Fruit fly (Drosophila melanogaster): ENCODE measurements around the gene FoxK.

Gene FoxK

DNA sequence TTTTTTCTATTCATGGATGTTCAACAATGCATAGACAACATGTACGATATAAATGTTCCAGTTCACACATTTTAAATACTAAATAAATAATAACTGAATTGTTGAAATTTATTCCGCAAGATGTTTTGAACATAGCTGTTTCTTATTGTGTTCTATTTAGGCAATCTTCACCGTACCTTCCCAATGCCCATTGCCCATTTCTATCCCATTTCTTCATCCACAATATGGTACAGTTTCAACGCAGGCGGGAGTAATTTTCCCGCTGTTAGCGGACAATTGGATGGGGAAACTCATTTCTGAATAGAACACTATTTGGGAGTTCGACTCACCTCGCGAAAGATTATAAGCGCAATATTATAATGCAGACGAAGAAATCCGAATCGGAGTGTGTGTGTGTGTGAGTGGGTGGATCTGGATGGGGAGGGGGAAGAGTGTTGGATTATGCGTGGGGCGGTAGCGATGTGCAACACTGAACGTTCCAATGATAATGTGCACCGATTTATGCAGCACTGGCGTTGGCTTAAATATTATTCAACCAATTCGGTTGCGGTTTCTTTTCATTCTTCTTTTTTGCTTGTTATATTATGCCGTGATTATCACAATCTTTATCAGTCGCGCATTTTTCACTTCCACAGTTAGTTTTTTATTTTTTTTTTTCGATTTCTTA is 28.5 kb downstream of the FoxK start (continued):
- TF ChIP-seq sim (GFP tag; IDR thresholded peaks at IDR 0.05) (no peak), fd102C (GFP tag; optimal IDR thresholded peaks at IDR 0.05) (no peak), dimm (GFP tag; IDR thresholded peaks at IDR 0.05) (no peak), Abd-B (GFP tag; optimal IDR thresholded peaks at IDR 0.05) (peak; percentile 28), Nf-YA (GFP tag; IDR thresholded peaks at IDR 0.05) (no peak), fu2 (GFP tag; optimal IDR thresholded peaks at IDR 0.05) (peak; percentile 34), E2f1 (GFP tag; IDR thresholded peaks at IDR 0.05) (no peak), grau (tag; optimal IDR thresholded peaks at IDR 0.05) (peak; percentile 79), CG2116 (GFP tag; optimal IDR thresholded peaks at IDR 0.05) (peak; percentile 6), insv (GFP tag; optimal IDR thresholded peaks at IDR 0.05) (peak in 1 of 2 experiments; percentile 33), ind (GFP tag; optimal IDR thresholded peaks at IDR 0.05) (peak; percentile 44), trh (GFP tag; optimal IDR thresholded peaks at IDR 0.05) (no peak), otp (GFP tag; IDR thresholded peaks at IDR 0.05) (no peak; the same call in 2 of the 3 replicates), Vsx1 (GFP tag; optimal IDR thresholded peaks at IDR 0.05) (peak; percentile 47), ttk (GFP tag; IDR thresholded peaks at IDR 0.05) (no peak), CG18476 (GFP tag; optimal IDR thresholded peaks at IDR 0.05) (no peak), HmgD (GFP tag; optimal IDR thresholded peaks at IDR 0.05) (no peak), gsb-n (tag; optimal IDR thresholded peaks at IDR 0.05) (peak; percentile 19), CG34224 (GFP tag; IDR thresholded peaks at IDR 0.05; ENCODE audit: partially characterized antibody) (no peak), en (GFP tag; optimal IDR thresholded peaks at IDR 0.05) (peak; percentile 14), CG17612 (GFP tag; IDR thresholded peaks at IDR 0.05) (no peak), CG14014 (GFP tag; IDR thresholded peaks at IDR 0.05) (0 out of 2 replicates have a peak, but pooled peaks have one; percentile 8), btn (GFP tag; optimal IDR thresholded peaks at IDR 0.05) (peak; percentile 45), CG9609 (GFP tag; optimal IDR thresholded peaks at IDR 0.05) (peak; percentile 22), CG12942 (GFP tag; optimal IDR thresholded peaks at IDR 0.05) (peak; percentile 39), hkb (optimal IDR thresholded peaks at IDR 0.05) (no peak), hkb (GFP tag; IDR thresholded peaks at IDR 0.05) (0 out of 2 replicates have a peak, but pooled peaks have one; percentile 11), CG4360 (GFP tag; IDR thresholded peaks at IDR 0.05) (no peak), sr (GFP tag; IDR thresholded peaks at IDR 0.05) (peak; percentile 96), Mrtf (GFP tag; IDR thresholded peaks at IDR 0.05) (peak; percentile 62; the same call in 2 of the 3 replicates), CG12155 (GFP tag; optimal IDR thresholded peaks at IDR 0.05) (peak; percentile 57), tna (GFP tag; IDR thresholded peaks at IDR 0.05; ENCODE audit: partially characterized antibody) (no peak), Atf6 (GFP tag; IDR thresholded peaks at IDR 0.05) (peak; percentile 41; the same call in 1 of the 2 replicates), ap (GFP tag; IDR thresholded peaks at IDR 0.05) (no peak), onecut (GFP tag; IDR thresholded peaks at IDR 0.05) (peak; percentile 56; the same call in 1 of the 2 replicates), CG4328 (GFP tag; optimal IDR thresholded peaks at IDR 0.05) (peak; percentile 35), CG16863 (GFP tag; optimal IDR thresholded peaks at IDR 0.05) (peak; percentile 42), CG12219 (GFP tag; optimal IDR thresholded peaks at IDR 0.05) (no peak), CG1233 (GFP tag; optimal IDR thresholded peaks at IDR 0.05) (peak; percentile 12), CG34422 (GFP tag; IDR thresholded peaks at IDR 0.05) (peak; percentile 58; the same call in 2 of the 3 replicates), CG2199 (GFP tag; IDR thresholded peaks at IDR 0.05) (0 out of 3 replicates have a peak, but pooled peaks have one; percentile 46), CG8388 (GFP tag; optimal IDR thresholded peaks at IDR 0.05) (no peak), Med (GFP tag) (peak; percentile 92), CG12236 (GFP tag; optimal IDR thresholded peaks at IDR 0.05) (peak; percentile 4), stwl (tag; optimal IDR thresholded peaks at IDR 0.05) (peak; percentile 85), CG13624 (GFP tag; optimal IDR thresholded peaks at IDR 0.05) (peak; percentile 74), Bteb2 (GFP tag; optimal IDR thresholded peaks at IDR 0.05) (no peak), crol (GFP tag; IDR thresholded peaks at IDR 0.05) (peak; percentile 86), hb (GFP tag; IDR thresholded peaks at IDR 0.05; ENCODE audit: partially characterized antibody) (no peak), CG1024 (GFP tag; IDR thresholded peaks at IDR 0.05) (no peak), sens (GFP tag) (peak; percentile 6), CG8478 (optimal IDR thresholded peaks at IDR 0.05) (no peak)
